Worm (Caenorhabditis elegans) whole organism, midembryonic: Measurements from ENCODE around the gene srh-293.

Experiments
- T22C8.4 ChIP-seq: fragments of 200-800 bp; sonication (Bioruptor generic); IDR thresholded peaks from 2 replicates; pipeline ENCODE4 v1.3.6; 2022; ENCODE audit warnings: missing genetic modification characterization, missing compliant biosample characterization
- cog-1 ChIP-seq: sonication (generic microtip); optimal IDR thresholded peaks from 2 replicates; lab custom pipeline; 2016; ENCODE audit warnings: missing genetic modification characterization, missing compliant biosample characterization
- flt-1 ChIP-seq: fragments of 200-800 bp; sonication (Bioruptor generic); IDR thresholded peaks from 2 replicates; pipeline ENCODE4 v1.3.6; 2022; ENCODE audit warnings: missing genetic modification characterization, missing compliant biosample characterization
- klf-2 ChIP-seq: fragments of 200-800 bp; sonication (Bioruptor generic); conservative IDR thresholded peaks from 2 replicates; pipeline ENCODE4 v1.3.6; 2022; ENCODE audit warnings: missing genetic modification reagents, missing genetic modification characterization, missing compliant biosample characterization
- med-1 ChIP-seq: sonication (generic microtip); optimal IDR thresholded peaks from 2 replicates; lab custom pipeline; 2017; ENCODE audit warnings: missing genetic modification characterization, mild to moderate bottlenecking, missing compliant biosample characterization, antibody characterized with exemption, missing genetic modification reagents; ENCODE audit not compliant: insufficient read depth
- ref-1 ChIP-seq: fragments of 200-800 bp; sonication (Bioruptor generic); conservative IDR thresholded peaks from 2 replicates; pipeline ENCODE4 v1.3.6; 2022; ENCODE audit warnings: missing genetic modification reagents, missing genetic modification characterization, missing compliant biosample characterization
- ztf-23 ChIP-seq: fragments of 200-800 bp; sonication (Bioruptor generic); IDR thresholded peaks from 2 replicates; pipeline ENCODE4 v1.3.6; 2022; ENCODE audit warnings: missing genetic modification reagents, missing genetic modification characterization, missing compliant biosample characterization

DNA sequence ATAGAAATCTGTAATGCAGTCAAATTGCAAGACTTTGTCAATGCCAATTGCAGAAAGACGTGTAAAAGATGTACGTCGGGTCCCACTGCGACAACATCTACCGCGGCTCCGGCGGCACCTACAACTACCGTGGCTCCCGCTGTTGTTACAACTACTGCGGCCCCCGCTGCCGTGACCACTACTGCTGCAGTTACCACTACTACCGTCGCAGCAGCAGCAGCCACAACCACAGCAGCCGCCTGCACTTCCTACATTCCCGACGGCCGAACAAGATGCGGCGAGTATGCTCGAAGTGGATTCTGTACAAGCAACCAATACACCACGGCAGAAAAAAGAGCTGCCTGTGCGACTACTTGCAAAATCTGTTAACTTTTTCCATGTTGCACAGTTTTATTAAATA is 48.8 kb downstream of the srh-293 start:
- TF ChIP-seq ztf-23 (GFP tag; lab: Robert Waterston, UW) (no peak), T22C8.4 (no peak), flt-1 (no peak), med-1 (GFP tag; lab: Kevin White, UChicago) (no peak), klf-2 (GFP tag; lab: Robert Waterston, UW) (no peak), cog-1 (tag; lab: Kevin White, UChicago) (no peak), ref-1 (GFP tag; lab: Robert Waterston, UW) (no peak)
